Worm (Caenorhabditis elegans) whole organism, mixed stage, embryonic: ENCODE data around the gene nhr-27.

Experiments used
- M03D4.4 ChIP-seq: sonication (generic microtip); optimal IDR thresholded peaks from 2 replicates; lab custom pipeline; 2017; ENCODE audit warnings: mild to moderate bottlenecking, missing genetic modification characterization, missing compliant biosample characterization
- bed-3 ChIP-seq: fragments of 200-800 bp; sonication (Bioruptor generic); optimal IDR thresholded peaks from 3 replicates; lab custom pipeline; 2018; ENCODE audit warnings: mild to moderate bottlenecking, missing genetic modification characterization, moderate library complexity, missing compliant biosample characterization
- blmp-1 ChIP-seq: fragments of 150-350 bp; optimal IDR thresholded peaks from 2 replicates; lab custom pipeline; 2014; ENCODE audit warnings: missing biosample characterization, missing genetic modification characterization
- ceh-43 ChIP-seq: fragments of 200-800 bp; sonication (Bioruptor generic); optimal IDR thresholded peaks from 2 replicates; lab custom pipeline; 2018; ENCODE audit warnings: mild to moderate bottlenecking, missing genetic modification characterization, moderate library complexity, missing compliant biosample characterization
- ceh-83 ChIP-seq: fragments of 200-800 bp; sonication (Bioruptor generic); optimal IDR thresholded peaks from 2 replicates; lab custom pipeline; 2018; ENCODE audit warnings: mild to moderate bottlenecking, missing genetic modification characterization, missing compliant biosample characterization
- ces-1 ChIP-seq: fragments of 150-350 bp; optimal IDR thresholded peaks from 2 replicates; lab custom pipeline; 2014; ENCODE audit warnings: missing biosample characterization, missing genetic modification reagents, missing genetic modification characterization
- cnd-1 ChIP-seq: fragments of 200-800 bp; sonication (Bioruptor generic); optimal IDR thresholded peaks from 2 replicates; lab custom pipeline; 2018; ENCODE audit warnings: mild to moderate bottlenecking, missing genetic modification characterization, missing compliant biosample characterization
- drap-1 ChIP-seq: fragments of 200-800 bp; sonication (Bioruptor generic); optimal IDR thresholded peaks from 3 replicates; lab custom pipeline; 2018; ENCODE audit warnings: mild to moderate bottlenecking, missing genetic modification characterization, missing compliant biosample characterization
- elt-3 ChIP-seq: fragments of 150-350 bp; optimal IDR thresholded peaks from 2 replicates; lab custom pipeline; 2014; ENCODE audit warnings: missing biosample characterization, missing genetic modification characterization
- flh-1 ChIP-seq: fragments of 200-800 bp; sonication (Bioruptor generic); optimal IDR thresholded peaks from 2 replicates; lab custom pipeline; 2018; ENCODE audit warnings: mild to moderate bottlenecking, missing genetic modification characterization, moderate library complexity, missing compliant biosample characterization
- ham-2 ChIP-seq: fragments of 200-800 bp; sonication (Bioruptor generic); optimal IDR thresholded peaks from 2 replicates; lab custom pipeline; 2018; ENCODE audit warnings: mild to moderate bottlenecking, missing genetic modification characterization, missing compliant biosample characterization
- hlh-1 ChIP-seq: fragments of 150-350 bp; optimal IDR thresholded peaks from 2 replicates; lab custom pipeline; 2014; ENCODE audit warnings: missing biosample characterization, missing genetic modification reagents, missing genetic modification characterization
- lin-13 ChIP-seq: fragments of 150-350 bp; optimal IDR thresholded peaks from 2 replicates; lab custom pipeline; 2014; ENCODE audit warnings: missing biosample characterization, missing genetic modification characterization
- lin-32 ChIP-seq: fragments of 200-800 bp; sonication (Bioruptor generic); optimal IDR thresholded peaks from 2 replicates; lab custom pipeline; 2018; ENCODE audit warnings: mild to moderate bottlenecking, missing genetic modification characterization, missing compliant biosample characterization
- lsy-2 ChIP-seq: fragments of 150-350 bp; optimal IDR thresholded peaks from 2 replicates; lab custom pipeline; 2014; ENCODE audit warnings: missing biosample characterization, missing genetic modification characterization
- mab-5 ChIP-seq: fragments of 150-350 bp; optimal IDR thresholded peaks from 2 replicates; lab custom pipeline; 2014; ENCODE audit warnings: missing biosample characterization, missing genetic modification characterization
- mep-1 ChIP-seq: fragments of 150-350 bp; optimal IDR thresholded peaks from 2 replicates; lab custom pipeline; 2017; ENCODE audit warnings: missing biosample characterization, missing genetic modification reagents, missing genetic modification characterization, inconsistent platforms
- mls-2 ChIP-seq: sonication (generic microtip); optimal IDR thresholded peaks from 2 replicates; lab custom pipeline; 2016; ENCODE audit warnings: mild to moderate bottlenecking, missing genetic modification characterization, moderate library complexity, missing compliant biosample characterization
- nhr-12 ChIP-seq: fragments of 150-350 bp; optimal IDR thresholded peaks from 2 replicates; lab custom pipeline; 2014; ENCODE audit warnings: missing biosample characterization, missing genetic modification characterization
- nhr-2 ChIP-seq: fragments of 150-350 bp; optimal IDR thresholded peaks from 2 replicates; lab custom pipeline; 2014; ENCODE audit warnings: missing biosample characterization, missing genetic modification characterization
- nhr-237 ChIP-seq: fragments of 150-350 bp; optimal IDR thresholded peaks from 2 replicates; lab custom pipeline; 2014; ENCODE audit warnings: missing biosample characterization, missing genetic modification characterization
- nhr-28 ChIP-seq: fragments of 150-350 bp; optimal IDR thresholded peaks from 2 replicates; lab custom pipeline; 2014; ENCODE audit warnings: missing biosample characterization, missing genetic modification characterization
- nhr-76 ChIP-seq: sonication (generic microtip); optimal IDR thresholded peaks from 2 replicates; lab custom pipeline; 2017; ENCODE audit warnings: missing biosample characterization, missing genetic modification characterization
- sem-2 ChIP-seq: fragments of 200-800 bp; sonication (Bioruptor generic); optimal IDR thresholded peaks from 2 replicates; lab custom pipeline; 2018; ENCODE audit warnings: mild to moderate bottlenecking, missing genetic modification characterization, missing compliant biosample characterization
- snpc-4 ChIP-seq: fragments of 150-350 bp; optimal IDR thresholded peaks from 2 replicates; lab custom pipeline; 2014; ENCODE audit warnings: missing biosample characterization, missing genetic modification characterization
- sptf-1 ChIP-seq: sonication (generic microtip); optimal IDR thresholded peaks from 2 replicates; lab custom pipeline; 2017; ENCODE audit warnings: mild to moderate bottlenecking, missing genetic modification characterization, moderate library complexity, missing compliant biosample characterization
- tbx-8 ChIP-seq: fragments of 200-800 bp; sonication (Bioruptor generic); optimal IDR thresholded peaks from 2 replicates; lab custom pipeline; 2018; ENCODE audit warnings: mild to moderate bottlenecking, missing genetic modification characterization, moderate library complexity, missing compliant biosample characterization
- unc-39 ChIP-seq: fragments of 150-350 bp; optimal IDR thresholded peaks from 2 replicates; lab custom pipeline; 2014; ENCODE audit warnings: missing biosample characterization, missing genetic modification characterization
- unc-62 ChIP-seq: fragments of 150-350 bp; optimal IDR thresholded peaks from 2 replicates; lab custom pipeline; 2014; ENCODE audit warnings: missing biosample characterization, missing genetic modification reagents, missing genetic modification characterization
- zip-8 ChIP-seq: fragments of 150-350 bp; optimal IDR thresholded peaks from 2 replicates; lab custom pipeline; 2014; ENCODE audit warnings: missing biosample characterization, missing genetic modification characterization

The nhr-27 gene

DNA sequence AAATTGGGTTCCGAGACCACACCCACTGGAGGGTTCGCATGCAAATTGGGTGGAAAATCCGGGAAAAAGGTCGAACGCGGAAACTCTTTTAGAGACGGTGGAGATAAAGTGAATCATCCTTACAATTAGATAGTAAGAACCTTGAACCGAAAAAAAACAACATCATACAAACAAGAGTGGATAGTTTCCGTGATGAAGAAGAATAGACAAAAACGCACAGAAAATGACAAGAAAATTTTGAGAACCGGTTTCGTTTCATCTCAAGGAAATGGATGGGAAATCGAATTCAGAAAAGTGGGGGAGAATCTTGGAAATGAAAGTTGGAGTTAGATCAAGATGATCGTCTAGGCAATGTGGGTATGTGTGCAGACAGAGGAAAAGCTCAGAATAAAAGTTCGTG lies 7.2 kb upstream of the nhr-27 start:
- TF ChIP-seq unc-39 (no peak), tbx-8 (no peak), drap-1 (GFP tag; lab: Kevin White, UChicago) (no peak), zip-8 (no peak), nhr-237 (tag; lab: Kevin White, UChicago) (no peak), hlh-1 (tag; lab: Kevin White, UChicago) (no peak), nhr-12 (tag; lab: Kevin White, UChicago) (no peak), flh-1 (GFP tag; lab: Kevin White, UChicago) (no peak), unc-62 (GFP tag; lab: Kevin White, UChicago) (no peak), nhr-76 (no peak), lsy-2 (tag; lab: Kevin White, UChicago) (no peak), ham-2 (GFP tag; lab: Kevin White, UChicago) (no peak)

ce11 chrX:12813539-12813938 lies 5.4 kb upstream of the nhr-27 start, which contains the start of gene gei-3:
Gene gei-3, minus strand, starts transcription at chrX:12813639.
- TF ChIP-seq nhr-237 (tag; lab: Kevin White, UChicago) (no peak), lsy-2 (tag; lab: Kevin White, UChicago) (no peak), bed-3 (no peak), unc-39 (no peak), ceh-43 (GFP tag; lab: Kevin White, UChicago) (no peak), sem-2 (GFP tag; lab: Kevin White, UChicago) (no peak), lin-32 (no peak), mls-2 (tag; lab: Kevin White, UChicago) (no peak), flh-1 (GFP tag; lab: Kevin White, UChicago) (no peak), nhr-12 (tag; lab: Kevin White, UChicago) (no peak), mab-5 (tag; lab: Kevin White, UChicago) (no peak), nhr-28 (tag; lab: Kevin White, UChicago) (no peak), blmp-1 (tag; lab: Kevin White, UChicago) (no peak), nhr-76 (no peak), lin-13 (tag; lab: Kevin White, UChicago) (no peak), snpc-4 (no peak), elt-3 (tag; lab: Kevin White, UChicago) (no peak), ces-1 (GFP tag; lab: Kevin White, UChicago) (no peak), ceh-83 (GFP tag; lab: Kevin White, UChicago) (no peak)

DNA sequence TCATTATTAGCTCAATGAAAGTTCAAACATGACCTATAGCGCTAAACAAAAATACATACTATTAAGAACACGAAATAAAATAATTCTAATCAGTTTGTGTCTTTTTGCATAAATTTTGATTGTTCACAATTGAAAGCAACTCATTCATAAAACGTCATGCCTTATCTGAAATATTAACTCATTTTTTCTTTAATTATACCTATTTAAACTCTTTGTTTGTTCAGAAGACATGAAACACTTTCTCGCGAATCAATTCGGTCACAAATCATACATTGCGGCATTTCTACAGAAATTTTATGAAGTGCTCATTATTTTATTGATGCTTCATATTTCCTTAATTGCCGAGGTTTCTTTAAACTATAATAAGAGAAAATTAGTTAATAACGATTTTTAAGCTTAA lies 1.2 kb downstream of the nhr-27 start:
- TF ChIP-seq ceh-43 (GFP tag; lab: Kevin White, UChicago) = no peak

DNA sequence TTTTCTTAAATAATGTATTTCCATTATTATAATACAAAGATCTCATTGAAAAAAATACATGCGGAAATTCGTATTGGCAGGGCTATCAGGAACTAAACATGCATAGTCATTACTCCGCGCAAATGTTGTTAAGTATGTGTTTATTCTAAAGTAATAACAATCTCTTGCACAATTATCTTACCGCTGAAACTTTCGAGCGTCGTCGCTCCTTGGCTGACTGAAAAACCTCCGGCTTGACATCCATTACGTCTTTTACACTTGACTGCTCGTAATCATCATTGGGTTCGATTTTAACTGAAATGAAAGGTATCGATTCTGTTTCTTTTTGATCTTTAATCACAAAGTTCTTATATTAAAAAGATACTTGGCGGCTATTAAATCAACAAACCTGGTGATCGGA lies 8.3 kb downstream of the nhr-27 start:
- TF ChIP-seq sptf-1 (tag; lab: Kevin White, UChicago) (no peak), M03D4.4 (tag; lab: Kevin White, UChicago) (no peak), hlh-1 (tag; lab: Kevin White, UChicago) (no peak), unc-39 (no peak), bed-3 (no peak), tbx-8 (no peak), cnd-1 (tag; lab: Kevin White, UChicago) (no peak), nhr-237 (tag; lab: Kevin White, UChicago) (no peak)

ce11 chrX:12793796-12794195 lies 14.3 kb downstream of the nhr-27 start, which contains the start of gene abf-6:
Gene abf-6, plus strand, starts transcription at chrX:12794118.
- TF ChIP-seq nhr-12 (tag; lab: Kevin White, UChicago) = no peak
- TF ChIP-seq lin-32 = no peak
- TF ChIP-seq mep-1 (tag; lab: Kevin White, UChicago) = no peak
- no peak for TF ChIP-seq ces-1 (GFP tag; lab: Kevin White, UChicago)
- TF ChIP-seq lin-13 (tag; lab: Kevin White, UChicago) = no peak
- TF ChIP-seq unc-62 (GFP tag; lab: Kevin White, UChicago) = no peak
- no peak for TF ChIP-seq hlh-1 (tag; lab: Kevin White, UChicago)
- TF ChIP-seq sptf-1 (tag; lab: Kevin White, UChicago) = no peak
- no peak for TF ChIP-seq mab-5 (tag; lab: Kevin White, UChicago)
- TF ChIP-seq lsy-2 (tag; lab: Kevin White, UChicago) = no peak
- TF ChIP-seq elt-3 (tag; lab: Kevin White, UChicago) = no peak
- TF ChIP-seq nhr-2 (tag; lab: Kevin White, UChicago) = no peak
- no peak for TF ChIP-seq mls-2 (tag; lab: Kevin White, UChicago)
- no peak for TF ChIP-seq M03D4.4 (tag; lab: Kevin White, UChicago)
- no peak for TF ChIP-seq snpc-4
- TF ChIP-seq, all 35 proteins: peak for 0
